Worm (Caenorhabditis elegans) whole organism, L4 larva: ENCODE results near the gene fbxb-25.
A peak's percentile ranks its signal among the peaks of the same experiment; 100 is the strongest.
"Not testable (repeated sequence)": the region's sequence is repeated elsewhere in the genome, so short reads cannot be mapped to it uniquely, and the experiment has no call there.

ENCODE experiments used
- F37D6.2 ChIP-seq: sonication (generic microtip); optimal IDR thresholded peaks from 2 replicates; lab custom pipeline; 2016; ENCODE audit warnings: mild to moderate bottlenecking, missing genetic modification characterization, missing compliant biosample characterization
- F44E2.7 ChIP-seq: fragments of 200-800 bp; sonication (Bioruptor generic); IDR thresholded peaks from 2 replicates; pipeline ENCODE4 v2.1.2; 2022; ENCODE audit warnings: missing genetic modification characterization, missing compliant biosample characterization
- F49E8.2 ChIP-seq: sonication (generic microtip); optimal IDR thresholded peaks from 2 replicates; lab custom pipeline; 2016; ENCODE audit warnings: missing compliant biosample characterization, mild to moderate bottlenecking, missing genetic modification characterization, borderline replicate concordance
- aha-1 ChIP-seq: fragments of 150-350 bp; peaks from one replicate; lab custom pipeline; 2014; ENCODE audit warnings: missing biosample characterization, missing genetic modification characterization
- aly-2 ChIP-seq: sonication (generic microtip); optimal IDR thresholded peaks from 2 replicates; lab custom pipeline; 2018; ENCODE audit warnings: missing biosample characterization, missing genetic modification characterization
- ceh-20 ChIP-seq: fragments of 200-800 bp; sonication (Bioruptor generic); IDR thresholded peaks from 2 replicates; pipeline ENCODE4 v1.3.6; 2022; ENCODE audit warnings: missing genetic modification reagents, missing genetic modification characterization, missing compliant biosample characterization
- ceh-28 ChIP-seq: fragments of 150-350 bp; optimal IDR thresholded peaks from 2 replicates; lab custom pipeline; 2014; ENCODE audit warnings: missing biosample characterization, missing genetic modification reagents, missing genetic modification characterization
- ceh-62 ChIP-seq: sonication (generic microtip); optimal IDR thresholded peaks from 2 replicates; lab custom pipeline; 2017; ENCODE audit warnings: missing biosample characterization, missing genetic modification characterization
- daf-12 ChIP-seq: fragments of 150-350 bp; optimal IDR thresholded peaks from 2 replicates; lab custom pipeline; 2014; ENCODE audit warnings: missing biosample characterization, missing genetic modification reagents, missing genetic modification characterization
- daf-16 ChIP-seq, 3 experiments: sonication (generic microtip); optimal IDR thresholded peaks; 2 replicates each; lab custom pipeline; 2016 to 2017; ENCODE audit warnings: missing genetic modification characterization in 3 of 3, missing genetic modification reagents in 3 of 3, mild to moderate bottlenecking in 2 of 3, missing compliant biosample characterization in 2 of 3, missing biosample characterization in 1 of 3, moderate library complexity in 1 of 3
- daf-8 ChIP-seq: fragments of 200-800 bp; sonication (Bioruptor generic); IDR thresholded peaks from 2 replicates; pipeline ENCODE4 v1.3.6; 2022; ENCODE audit warnings: missing genetic modification characterization, missing compliant biosample characterization
- dmd-6 ChIP-seq: fragments of 200-800 bp; sonication (Bioruptor generic); IDR thresholded peaks from 2 replicates; pipeline ENCODE4 v1.3.6; 2022; ENCODE audit warnings: missing genetic modification reagents, missing genetic modification characterization, missing compliant biosample characterization
- dmd-8 ChIP-seq: fragments of 200-800 bp; sonication (Bioruptor generic); IDR thresholded peaks from 2 replicates; pipeline ENCODE4 v1.3.6; 2022; ENCODE audit warnings: missing genetic modification characterization, missing compliant biosample characterization
- dmd-9 ChIP-seq: fragments of 200-800 bp; sonication (Bioruptor generic); IDR thresholded peaks from 2 replicates; pipeline ENCODE4 v1.3.6; 2022; ENCODE audit warnings: missing genetic modification reagents, missing genetic modification characterization, missing compliant biosample characterization
- duxl-1 ChIP-seq: sonication (generic microtip); optimal IDR thresholded peaks from 2 replicates; lab custom pipeline; 2016; ENCODE audit warnings: mild to moderate bottlenecking, missing genetic modification characterization, moderate library complexity, missing compliant biosample characterization; ENCODE audit not compliant: poor library complexity
- egl-27 ChIP-seq: sonication (generic microtip); optimal IDR thresholded peaks from 3 replicates; lab custom pipeline; 2017; ENCODE audit warnings: missing biosample characterization, missing genetic modification reagents, missing genetic modification characterization
- egl-43 ChIP-seq: fragments of 200-800 bp; sonication (Bioruptor generic); IDR thresholded peaks from 2 replicates; pipeline ENCODE4 v1.3.6; 2022; ENCODE audit warnings: missing genetic modification reagents, missing genetic modification characterization, missing compliant biosample characterization
- lim-7 ChIP-seq: fragments of 200-800 bp; sonication (Bioruptor generic); IDR thresholded peaks from 2 replicates; pipeline ENCODE4 v1.3.6; 2022; ENCODE audit warnings: missing genetic modification characterization, missing compliant biosample characterization
- lin-13 ChIP-seq: fragments of 150-350 bp; optimal IDR thresholded peaks from 2 replicates; lab custom pipeline; 2014; ENCODE audit warnings: missing biosample characterization, missing genetic modification reagents, missing genetic modification characterization
- lin-29 ChIP-seq: fragments of 200-800 bp; sonication (Bioruptor generic); IDR thresholded peaks from 2 replicates; pipeline ENCODE4 v1.3.6; 2022; ENCODE audit warnings: missing genetic modification reagents, missing genetic modification characterization, missing compliant biosample characterization
- mxl-2 ChIP-seq: fragments of 200-800 bp; sonication (Bioruptor generic); conservative IDR thresholded peaks from 2 replicates; pipeline ENCODE4 v1.3.6; 2022; ENCODE audit warnings: missing genetic modification reagents, missing genetic modification characterization, missing compliant biosample characterization
- nhr-11 ChIP-seq: fragments of 150-350 bp; optimal IDR thresholded peaks from 2 replicates; lab custom pipeline; 2014; ENCODE audit warnings: missing biosample characterization, missing genetic modification characterization
- nhr-25 ChIP-seq: sonication (generic microtip); optimal IDR thresholded peaks from 2 replicates; lab custom pipeline; 2017; ENCODE audit warnings: missing genetic modification characterization, mild to moderate bottlenecking, missing compliant biosample characterization, antibody characterized with exemption, moderate library complexity, borderline replicate concordance; ENCODE audit not compliant: insufficient read depth
- nhr-28 ChIP-seq: fragments of 150-350 bp; optimal IDR thresholded peaks from 2 replicates; lab custom pipeline; 2014; ENCODE audit warnings: missing biosample characterization, missing genetic modification characterization
- nhr-41 ChIP-seq: fragments of 200-800 bp; sonication (Bioruptor generic); IDR thresholded peaks from 2 replicates; pipeline ENCODE4 v1.3.6; 2022; ENCODE audit warnings: missing genetic modification reagents, missing genetic modification characterization, missing compliant biosample characterization
- nhr-42 ChIP-seq: fragments of 200-800 bp; sonication (Bioruptor generic); IDR thresholded peaks from 2 replicates; pipeline ENCODE4 v1.3.6; 2022; ENCODE audit warnings: missing genetic modification characterization, missing compliant biosample characterization
- nhr-6 ChIP-seq: fragments of 150-350 bp; optimal IDR thresholded peaks from 2 replicates; lab custom pipeline; 2014; ENCODE audit warnings: missing biosample characterization, missing genetic modification characterization
- nhr-77 ChIP-seq: fragments of 150-350 bp; optimal IDR thresholded peaks from 2 replicates; lab custom pipeline; 2014; ENCODE audit warnings: missing biosample characterization, missing genetic modification characterization
- saeg-2 ChIP-seq: fragments of 200-800 bp; sonication (Bioruptor generic); IDR thresholded peaks from 2 replicates; pipeline ENCODE4 v1.3.6; 2022; ENCODE audit warnings: missing genetic modification reagents, missing genetic modification characterization, missing compliant biosample characterization
- set-16 ChIP-seq: fragments of 200-800 bp; sonication (Bioruptor generic); IDR thresholded peaks from 2 replicates; pipeline ENCODE4 v1.3.6; 2022; ENCODE audit warnings: missing genetic modification reagents, missing genetic modification characterization, missing compliant biosample characterization
- snpc-1.2 ChIP-seq: fragments of 200-800 bp; sonication (Bioruptor generic); IDR thresholded peaks from 2 replicates; pipeline ENCODE4 v1.3.6; 2022; ENCODE audit warnings: missing genetic modification reagents, missing genetic modification characterization, missing compliant biosample characterization
- spr-1 ChIP-seq: sonication (generic microtip); optimal IDR thresholded peaks from 2 replicates; lab custom pipeline; 2016; ENCODE audit warnings: mild to moderate bottlenecking, missing genetic modification characterization, missing compliant biosample characterization
- unc-130 ChIP-seq: sonication (generic microtip); optimal IDR thresholded peaks from 2 replicates; lab custom pipeline; 2016; ENCODE audit warnings: missing genetic modification reagents, missing genetic modification characterization, missing compliant biosample characterization
- vab-7 ChIP-seq: fragments of 200-800 bp; sonication (Bioruptor generic); IDR thresholded peaks from 2 replicates; pipeline ENCODE4 v1.3.6; 2022; ENCODE audit warnings: missing genetic modification reagents, missing genetic modification characterization, missing compliant biosample characterization
- zag-1 ChIP-seq: fragments of 150-350 bp; optimal IDR thresholded peaks from 2 replicates; lab custom pipeline; 2014; ENCODE audit warnings: missing biosample characterization, missing genetic modification characterization
- zfp-2 ChIP-seq: sonication (generic microtip); optimal IDR thresholded peaks from 2 replicates; lab custom pipeline; 2016; ENCODE audit warnings: mild to moderate bottlenecking, missing genetic modification characterization, missing compliant biosample characterization

Gene fbxb-25

DNA sequence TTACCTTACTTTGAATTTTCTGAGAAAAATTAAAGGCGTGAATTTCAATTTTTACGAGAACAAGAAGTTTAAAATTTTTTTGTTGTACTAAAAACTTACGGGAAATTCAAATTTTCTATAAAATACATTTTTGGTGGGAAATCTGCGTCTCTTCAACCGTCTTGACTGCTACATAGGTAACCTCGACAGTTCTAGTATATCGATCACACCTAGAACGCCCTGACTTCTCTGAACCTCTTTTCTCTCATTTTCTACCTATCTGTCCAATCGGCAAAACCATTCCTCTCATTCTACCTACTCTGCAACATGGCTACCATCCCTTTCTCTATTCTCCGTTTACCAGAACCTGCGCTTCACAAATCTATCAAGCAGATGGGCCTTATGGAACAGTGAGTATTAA lies at the start of gene fbxb-25:
Gene fbxb-25, plus strand, starts transcription at position 301 of the 400 bp plus-strand sequence.
- TF ChIP-seq dmd-8 (GFP tag; lab: Robert Waterston, UW) = no peak
- peak; percentile 53 for TF ChIP-seq duxl-1
- peak; percentile 39 for TF ChIP-seq aha-1 (tag; lab: Kevin White, UChicago)

DNA sequence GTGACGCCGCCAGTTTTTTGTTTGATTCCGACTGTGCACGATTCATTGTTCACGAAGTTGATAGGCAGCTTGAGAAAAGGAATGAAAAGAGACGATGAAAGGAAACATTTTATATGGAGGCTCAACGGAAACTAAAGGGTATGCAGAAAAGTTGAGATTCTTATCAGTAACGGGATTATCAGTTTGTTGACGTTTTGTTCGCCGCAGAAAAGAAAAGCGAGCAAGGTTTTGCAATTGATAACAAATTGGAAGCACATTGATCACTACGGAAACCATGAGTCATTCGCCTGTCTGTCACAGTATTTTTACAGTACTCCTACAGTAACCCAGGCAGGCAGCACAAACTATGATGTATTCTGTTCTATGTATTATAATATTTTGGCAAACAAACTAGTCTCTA lies 47.9 kb upstream of the fbxb-25 start:
- TF ChIP-seq duxl-1 (no peak), mxl-2 (GFP tag; lab: Robert Waterston, UW) (no peak), dmd-6 (GFP tag; lab: Robert Waterston, UW) (peak; percentile 52; the same call in 1 of the 2 replicates), aha-1 (tag; lab: Kevin White, UChicago) (peak; percentile 46), nhr-28 (tag; lab: Kevin White, UChicago) (peak; percentile 4), vab-7 (GFP tag; lab: Robert Waterston, UW) (no peak), daf-16 (GFP tag; optimal IDR thresholded peaks at IDR 0.05; lab: Kevin White, UChicago) (no peak), daf-16 (tag; optimal IDR thresholded peaks at IDR 0.05; lab: Kevin White, UChicago) (no peak), egl-43 (GFP tag; lab: Robert Waterston, UW) (no peak)

DNA sequence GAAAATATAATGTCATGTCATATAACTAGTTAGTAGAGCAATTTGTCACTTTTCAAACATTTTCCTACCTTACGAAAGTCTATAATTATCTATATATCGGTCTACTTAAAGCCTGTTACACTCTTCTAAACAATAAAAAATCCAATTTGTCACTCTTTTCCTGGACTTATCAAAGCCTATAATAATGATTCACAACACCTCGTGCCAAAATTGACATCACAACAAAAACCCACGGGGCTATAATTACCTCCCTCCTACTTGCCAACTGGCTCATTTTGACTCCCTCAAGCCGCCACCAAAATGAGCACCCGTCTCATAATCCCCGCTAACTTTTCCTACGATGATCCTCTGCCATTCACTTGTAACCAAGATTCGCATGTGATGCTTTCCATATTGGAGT lies 47.5 kb upstream of the fbxb-25 start, which contains the start of gene srg-20:
Gene srg-20, plus strand, starts transcription at position 301 of the 400 bp plus-strand sequence.
- not testable (repeated sequence) for TF ChIP-seq lin-29 (GFP tag; lab: Robert Waterston, UW); F44E2.7 (GFP tag; lab: Robert Waterston, UW); zfp-2 (tag; lab: Kevin White, UChicago)

DNA sequence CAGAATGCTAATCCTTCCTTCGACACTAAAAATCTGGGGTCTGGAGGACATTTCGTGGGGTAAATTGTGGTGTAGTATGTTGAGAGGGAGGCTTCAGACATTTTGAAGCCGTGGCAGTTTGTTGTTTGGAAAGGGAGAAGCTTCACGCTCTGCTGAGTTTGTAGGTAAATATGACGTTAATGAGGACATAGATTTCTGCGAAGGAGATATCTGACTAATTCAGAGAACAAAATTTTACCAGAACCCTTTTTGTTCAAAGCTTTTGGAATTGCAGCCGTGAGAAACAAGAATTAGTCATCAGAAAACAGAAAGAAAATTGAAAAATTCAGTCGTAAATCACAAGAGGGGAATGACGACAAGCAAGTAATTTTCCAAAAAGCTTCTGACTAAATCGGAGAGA lies 43.3 kb upstream of the fbxb-25 start, which contains the start of gene srh-72:
Gene srh-72, minus strand, starts transcription at position 101 of the 400 bp plus-strand sequence.
- TF ChIP-seq ceh-20 (GFP tag; lab: Robert Waterston, UW) (no peak), dmd-8 (GFP tag; lab: Robert Waterston, UW) (no peak), nhr-11 (no peak), nhr-28 (tag; lab: Kevin White, UChicago) (no peak), F49E8.2 (no peak), unc-130 (GFP tag; lab: Kevin White, UChicago) (no peak), dmd-9 (no peak), egl-27 (tag; lab: Kevin White, UChicago) (no peak), ceh-28 (tag; lab: Kevin White, UChicago) (no peak), spr-1 (tag; lab: Kevin White, UChicago) (no peak), daf-8 (no peak), nhr-6 (no peak), nhr-41 (no peak), lim-7 (GFP tag; lab: Robert Waterston, UW) (no peak)

DNA sequence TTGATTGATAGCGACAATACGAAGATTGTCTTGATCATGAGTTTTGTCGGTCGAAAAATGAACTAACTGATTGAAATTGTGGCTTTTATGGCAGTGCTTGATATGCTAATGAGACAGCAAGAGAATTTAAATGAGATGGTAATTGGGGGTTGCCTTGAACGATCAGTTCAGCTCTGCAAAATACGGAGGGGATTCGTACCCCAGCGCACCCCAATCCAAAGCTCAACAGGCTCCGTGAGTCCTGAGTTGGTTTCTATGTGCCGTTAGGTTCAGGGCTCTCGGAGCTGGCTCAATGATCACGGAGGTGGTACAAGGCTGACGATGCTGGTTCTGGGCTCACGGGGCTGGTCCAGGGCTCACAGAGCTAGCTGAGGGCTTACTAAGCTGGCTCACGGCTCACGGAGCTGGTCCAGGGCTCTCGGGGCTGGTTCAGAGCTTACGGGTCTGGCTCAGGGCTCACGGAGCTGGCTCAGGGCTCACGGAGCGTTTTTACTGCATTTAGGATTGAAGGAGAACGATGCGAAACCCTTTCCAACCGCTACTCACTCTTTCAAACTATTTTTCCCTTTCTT lies 39.0 kb upstream of the fbxb-25 start, which contains the start of gene ZC204.6:
Gene ZC204.6, minus strand, starts transcription at position 51 of the 572 bp plus-strand sequence.
- TF ChIP-seq nhr-77 (tag; lab: Kevin White, UChicago) = no peak
- no peak for TF ChIP-seq F37D6.2 (tag; lab: Kevin White, UChicago)
- no peak for TF ChIP-seq lin-13 (GFP tag; lab: Kevin White, UChicago)
- TF ChIP-seq daf-12 = no peak
- TF ChIP-seq egl-43 (GFP tag; lab: Robert Waterston, UW) = 0 out of 2 replicates have a peak, but pooled peaks have one; percentile 27
- TF ChIP-seq nhr-42 (GFP tag; lab: Robert Waterston, UW) = no peak
- TF ChIP-seq ceh-62 (tag; lab: Kevin White, UChicago) = no peak
- TF ChIP-seq vab-7 (GFP tag; lab: Robert Waterston, UW) = no peak
- no peak for TF ChIP-seq nhr-41
- TF ChIP-seq zag-1 (tag; lab: Kevin White, UChicago) = no peak
- peak; percentile 93 for TF ChIP-seq set-16 (GFP tag; lab: Robert Waterston, UW)
- no peak for TF ChIP-seq nhr-25 (tag; lab: Kevin White, UChicago)
- peak; percentile 42 for TF ChIP-seq aha-1 (tag; lab: Kevin White, UChicago)
- no peak for TF ChIP-seq dmd-9
- no peak for TF ChIP-seq saeg-2
- no peak for TF ChIP-seq aly-2 (tag; lab: Kevin White, UChicago)
- TF ChIP-seq snpc-1.2 (GFP tag; lab: Robert Waterston, UW) = no peak
